Worm (Caenorhabditis elegans) whole organism, L1 larva: ENCODE results near the gene K07E3.4.

Experiments
- C04F5.9 ChIP-seq: sonication (generic microtip); optimal IDR thresholded peaks from 2 replicates; lab custom pipeline; 2016; ENCODE audit warnings: missing genetic modification characterization, missing compliant biosample characterization
- C34B4.2 ChIP-seq: sonication (generic microtip); optimal IDR thresholded peaks from 2 replicates; lab custom pipeline; 2017; ENCODE audit warnings: mild to moderate bottlenecking, missing genetic modification characterization, missing compliant biosample characterization
- F16B12.6 ChIP-seq: fragments of 150-350 bp; optimal IDR thresholded peaks from 2 replicates; lab custom pipeline; 2014; ENCODE audit warnings: missing biosample characterization, missing genetic modification characterization
- Y116A8C.19 ChIP-seq: sonication (generic microtip); optimal IDR thresholded peaks from 2 replicates; lab custom pipeline; 2016; ENCODE audit warnings: missing compliant biosample characterization, missing genetic modification characterization, borderline replicate concordance
- aly-2 ChIP-seq: fragments of 150-350 bp; optimal IDR thresholded peaks from 2 replicates; lab custom pipeline; 2014; ENCODE audit warnings: missing biosample characterization, missing genetic modification characterization
- blmp-1 ChIP-seq: fragments of 150-350 bp; optimal IDR thresholded peaks from 2 replicates; lab custom pipeline; 2014; ENCODE audit warnings: missing biosample characterization, missing genetic modification characterization
- ceh-82 ChIP-seq, 3 experiments: fragments of 150-350 bp in 1 of 3; sonication (generic microtip) in 2 of 3; optimal IDR thresholded peaks; 2 replicates each; lab custom pipeline; 2014 to 2017; ENCODE audit warnings: missing biosample characterization in 3 of 3, missing genetic modification characterization in 3 of 3
- ceh-90 ChIP-seq: sonication (generic microtip); optimal IDR thresholded peaks from 2 replicates; lab custom pipeline; 2016; ENCODE audit warnings: missing genetic modification characterization, missing compliant biosample characterization
- ces-1 ChIP-seq: fragments of 150-350 bp; optimal IDR thresholded peaks from 2 replicates; lab custom pipeline; 2014; ENCODE audit warnings: missing biosample characterization, missing genetic modification reagents, missing genetic modification characterization
- dpl-1 ChIP-seq, 3 experiments: fragments of 150-350 bp in 2 of 3; sonication (generic microtip) in 1 of 3; optimal IDR thresholded peaks; 2 replicates each; lab custom pipeline; 2014 to 2017; ENCODE audit warnings: missing biosample characterization in 3 of 3, missing genetic modification characterization in 3 of 3, missing genetic modification reagents in 3 of 3
- dsc-1 ChIP-seq: sonication (generic microtip); optimal IDR thresholded peaks from 2 replicates; lab custom pipeline; 2016; ENCODE audit warnings: mild to moderate bottlenecking, missing genetic modification characterization, missing compliant biosample characterization
- efl-1 ChIP-seq, 4 experiments: fragments of 150-350 bp; optimal IDR thresholded peaks in 3 of 4; peaks in 1 of 4; 1 replicate in 1 of 4; 2 replicates in 3 of 4; lab custom pipeline; 2014; ENCODE audit warnings: missing biosample characterization in 2 of 4, missing genetic modification characterization in 2 of 4, missing genetic modification reagents in 2 of 4
- egl-13 ChIP-seq: sonication (generic microtip); optimal IDR thresholded peaks from 2 replicates; lab custom pipeline; 2016; ENCODE audit warnings: missing genotype, missing genetic modification reagents, missing genetic modification characterization, missing compliant biosample characterization
- egl-27 ChIP-seq, 2 experiments: fragments of 150-350 bp in 1 of 2; sonication (generic microtip); optimal IDR thresholded peaks; 3 replicates each; lab custom pipeline; 2017 to 2018; ENCODE audit warnings: missing biosample characterization in 2 of 2, missing genetic modification characterization in 2 of 2, missing genetic modification reagents in 2 of 2
- elt-2 ChIP-seq: sonication (generic microtip); optimal IDR thresholded peaks from 2 replicates; lab custom pipeline; 2016; ENCODE audit warnings: missing genetic modification characterization, mild to moderate bottlenecking, inconsistent platforms, missing compliant biosample characterization, missing genetic modification reagents
- ets-5 ChIP-seq: fragments of 200-800 bp; sonication (Bioruptor generic); IDR thresholded peaks from 2 replicates; pipeline ENCODE4 v1.3.6; 2022; ENCODE audit warnings: missing genetic modification characterization, missing compliant biosample characterization
- fkh-10 ChIP-seq: sonication (generic microtip); optimal IDR thresholded peaks from 2 replicates; lab custom pipeline; 2017; ENCODE audit warnings: missing biosample characterization, missing genetic modification reagents, missing genetic modification characterization
- fkh-4 ChIP-seq: sonication (generic microtip); optimal IDR thresholded peaks from 2 replicates; lab custom pipeline; 2016; ENCODE audit warnings: missing compliant biosample characterization, missing genetic modification characterization, borderline replicate concordance
- fkh-8 ChIP-seq: sonication (generic microtip); optimal IDR thresholded peaks from 2 replicates; lab custom pipeline; 2016; ENCODE audit warnings: mild to moderate bottlenecking, missing genetic modification characterization, missing compliant biosample characterization
- fos-1 ChIP-seq: fragments of 150-350 bp; optimal IDR thresholded peaks from 2 replicates; lab custom pipeline; 2014; ENCODE audit warnings: missing biosample characterization, missing genetic modification characterization
- hlh-17 ChIP-seq: fragments of 200-800 bp; sonication (Bioruptor generic); optimal IDR thresholded peaks from 2 replicates; lab custom pipeline; 2018; ENCODE audit warnings: missing genetic modification characterization, mild to moderate bottlenecking, missing compliant biosample characterization, moderate library complexity, borderline replicate concordance
- irx-1 ChIP-seq: sonication (generic microtip); optimal IDR thresholded peaks from 2 replicates; lab custom pipeline; 2016; ENCODE audit warnings: missing genetic modification characterization, missing compliant biosample characterization
- isw-1 ChIP-seq: fragments of 200-800 bp; sonication (Bioruptor generic); IDR thresholded peaks from 2 replicates; pipeline ENCODE4 v1.3.6; 2022; ENCODE audit warnings: missing genetic modification characterization, missing compliant biosample characterization
- lin-13 ChIP-seq: fragments of 150-350 bp; optimal IDR thresholded peaks from 2 replicates; lab custom pipeline; 2014; ENCODE audit warnings: missing biosample characterization, missing genetic modification reagents, missing genetic modification characterization
- lin-14 ChIP-seq: fragments of 200-800 bp; sonication (Bioruptor generic); optimal IDR thresholded peaks from 2 replicates; lab custom pipeline; 2018; ENCODE audit warnings: mild to moderate bottlenecking, missing genetic modification characterization, moderate library complexity, missing compliant biosample characterization
- lin-35 ChIP-seq, 2 experiments: fragments of 150-350 bp; optimal IDR thresholded peaks; 2 replicates each; lab custom pipeline; 2014; ENCODE audit warnings: missing biosample characterization in 2 of 2, missing genetic modification characterization in 2 of 2, missing genetic modification reagents in 2 of 2
- lsy-2 ChIP-seq, 2 experiments: fragments of 150-350 bp; optimal IDR thresholded peaks; 2 replicates each; lab custom pipeline; 2014; ENCODE audit warnings: missing biosample characterization in 2 of 2, missing genetic modification characterization in 2 of 2
- mab-9 ChIP-seq: fragments of 200-800 bp; sonication (Bioruptor generic); IDR thresholded peaks from 2 replicates; pipeline ENCODE4 v1.3.6; 2022; ENCODE audit warnings: missing genetic modification reagents, missing genetic modification characterization, missing compliant biosample characterization
- mdl-1 ChIP-seq, 2 experiments: fragments of 150-350 bp; optimal IDR thresholded peaks; 2 replicates each; lab custom pipeline; 2014 to 2017; ENCODE audit warnings: missing biosample characterization in 2 of 2, missing genetic modification characterization in 2 of 2, inconsistent platforms in 1 of 2
- mef-2 ChIP-seq: fragments of 150-350 bp; optimal IDR thresholded peaks from 2 replicates; lab custom pipeline; 2014; ENCODE audit warnings: missing biosample characterization, missing genetic modification characterization
- mep-1 ChIP-seq: fragments of 150-350 bp; optimal IDR thresholded peaks from 2 replicates; lab custom pipeline; 2014; ENCODE audit warnings: missing biosample characterization, missing genetic modification characterization
- nhr-11 ChIP-seq: fragments of 150-350 bp; optimal IDR thresholded peaks from 2 replicates; lab custom pipeline; 2014; ENCODE audit warnings: missing biosample characterization, missing genetic modification characterization
- nhr-19 ChIP-seq: fragments of 200-800 bp; sonication (Bioruptor generic); conservative IDR thresholded peaks from 2 replicates; pipeline ENCODE4 v1.3.6; 2022; ENCODE audit warnings: missing genetic modification characterization, missing compliant biosample characterization
- nhr-237 ChIP-seq: fragments of 150-350 bp; optimal IDR thresholded peaks from 2 replicates; lab custom pipeline; 2014; ENCODE audit warnings: missing biosample characterization, missing genetic modification characterization
- nhr-28 ChIP-seq: fragments of 150-350 bp; optimal IDR thresholded peaks from 2 replicates; lab custom pipeline; 2014; ENCODE audit warnings: missing biosample characterization, missing genetic modification characterization
- nhr-76 ChIP-seq: sonication (generic microtip); optimal IDR thresholded peaks from 2 replicates; lab custom pipeline; 2017; ENCODE audit warnings: missing biosample characterization, missing genetic modification characterization
- nhr-77 ChIP-seq: fragments of 150-350 bp; optimal IDR thresholded peaks from 2 replicates; lab custom pipeline; 2014; ENCODE audit warnings: missing biosample characterization, missing genetic modification characterization
- nhr-84 ChIP-seq: sonication (generic microtip); optimal IDR thresholded peaks from 2 replicates; lab custom pipeline; 2017; ENCODE audit warnings: missing biosample characterization, missing genetic modification characterization
- nhr-90 ChIP-seq: sonication (generic microtip); optimal IDR thresholded peaks from 2 replicates; lab custom pipeline; 2016; ENCODE audit warnings: mild to moderate bottlenecking, missing genetic modification characterization, missing compliant biosample characterization; ENCODE audit not compliant: poor library complexity
- rnt-1 ChIP-seq: sonication (generic microtip); optimal IDR thresholded peaks from 2 replicates; lab custom pipeline; 2016; ENCODE audit warnings: mild to moderate bottlenecking, missing genetic modification characterization, moderate library complexity, missing compliant biosample characterization
- sox-4 ChIP-seq: sonication (generic microtip); optimal IDR thresholded peaks from 2 replicates; lab custom pipeline; 2016; ENCODE audit warnings: missing genetic modification characterization, missing compliant biosample characterization
- swsn-7 ChIP-seq: sonication (generic microtip); optimal IDR thresholded peaks from 2 replicates; lab custom pipeline; 2016; ENCODE audit warnings: missing genetic modification characterization, missing compliant biosample characterization
- tbx-2 ChIP-seq: sonication (generic microtip); optimal IDR thresholded peaks from 2 replicates; lab custom pipeline; 2016; ENCODE audit warnings: missing genetic modification characterization, missing compliant biosample characterization
- unc-130 ChIP-seq: fragments of 150-350 bp; optimal IDR thresholded peaks from 2 replicates; lab custom pipeline; 2017; ENCODE audit warnings: missing biosample characterization, missing genetic modification characterization, inconsistent platforms
- unc-30 ChIP-seq: sonication (generic microtip); optimal IDR thresholded peaks from 2 replicates; lab custom pipeline; 2017; ENCODE audit warnings: missing biosample characterization, missing genetic modification characterization
- unc-86 ChIP-seq: sonication (generic microtip); optimal IDR thresholded peaks from 2 replicates; lab custom pipeline; 2016; ENCODE audit warnings: missing genetic modification characterization, missing compliant biosample characterization
- xbp-1 ChIP-seq: sonication (generic microtip); optimal IDR thresholded peaks from 2 replicates; lab custom pipeline; 2016; ENCODE audit warnings: missing genetic modification characterization, missing compliant biosample characterization
- zip-4 ChIP-seq: fragments of 200-800 bp; sonication (Bioruptor generic); optimal IDR thresholded peaks from 2 replicates; lab custom pipeline; 2018; ENCODE audit warnings: mild to moderate bottlenecking, missing genetic modification characterization, moderate library complexity, missing compliant biosample characterization
- ztf-4 ChIP-seq: fragments of 150-350 bp; optimal IDR thresholded peaks from 2 replicates; lab custom pipeline; 2014; ENCODE audit warnings: missing biosample characterization, missing genetic modification characterization

The K07E3.4 gene

DNA sequence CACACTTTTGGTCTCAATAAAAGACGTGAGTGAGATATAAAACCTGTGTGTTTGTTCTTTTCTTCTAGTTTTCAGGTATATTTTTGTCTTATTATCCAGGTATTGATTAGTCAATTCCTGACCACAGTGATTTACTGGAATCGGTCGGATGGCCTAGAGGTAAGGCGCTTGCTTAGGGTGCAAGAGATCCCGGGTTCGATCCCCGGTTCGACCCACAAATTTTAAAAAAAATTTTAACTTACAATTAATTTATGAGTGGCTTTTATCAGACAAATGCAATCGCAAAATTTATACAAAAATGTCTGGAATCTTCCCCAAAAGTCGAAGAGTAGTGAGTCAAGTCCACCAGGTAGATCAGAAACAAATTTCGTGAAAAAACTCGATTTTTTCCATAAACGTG, 46.5 kb downstream of the K07E3.4 start:
- TF ChIP-seq nhr-19 (GFP tag; lab: Robert Waterston, UW), result no peak

DNA sequence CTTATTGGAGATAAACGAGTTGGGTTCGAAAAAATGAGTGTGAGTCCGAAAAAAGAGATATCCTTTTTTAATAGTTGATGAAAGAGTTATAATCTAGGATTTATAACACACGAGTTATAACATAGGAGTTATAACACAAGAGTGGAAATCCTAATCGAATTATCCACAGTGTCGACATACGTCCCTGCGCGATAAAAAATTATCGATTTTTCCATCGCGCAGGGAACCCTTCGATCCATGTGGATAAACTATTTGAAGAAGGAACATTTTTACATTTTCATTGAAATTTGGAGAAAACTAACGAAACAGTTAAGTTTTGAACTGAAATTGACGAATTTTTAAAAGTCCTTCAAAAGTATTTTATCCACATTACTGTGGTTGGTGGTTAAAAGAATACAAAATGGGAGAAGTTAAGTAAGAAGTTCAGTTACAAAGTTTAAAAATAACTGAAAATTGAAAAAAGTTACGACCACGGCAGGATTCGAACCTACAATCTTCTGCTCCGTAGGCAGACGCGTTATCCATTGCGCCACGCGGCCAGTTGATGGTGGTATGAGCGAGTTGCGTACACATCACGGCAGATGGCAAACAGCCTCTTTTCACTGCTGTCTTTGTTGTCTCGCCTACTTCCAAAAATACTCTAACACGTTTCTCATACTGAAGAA, 47.5 kb downstream of the K07E3.4 start:
- peak; percentile 95 to 96 for TF ChIP-seq lsy-2 (tag; optimal IDR thresholded peaks at IDR 0.05; lab: Kevin White, UChicago)
- TF ChIP-seq mep-1 (tag; lab: Kevin White, UChicago), result peak; percentile 100
- TF ChIP-seq nhr-28, result peak; percentile 53
- TF ChIP-seq irx-1 (tag; lab: Kevin White, UChicago), result peak; percentile 99
- TF ChIP-seq unc-30 (tag; lab: Kevin White, UChicago), result peak; percentile 92
- TF ChIP-seq zip-4 (GFP tag; lab: Kevin White, UChicago), result peak; percentile 97
- TF ChIP-seq fkh-4 (tag; lab: Kevin White, UChicago), result peak; percentile 93
- peak; percentile 50 for TF ChIP-seq F16B12.6 (tag; lab: Kevin White, UChicago)
- peak; percentile 85 to 89 for TF ChIP-seq efl-1 (optimal IDR thresholded peaks at IDR 0.05; lab: Kevin White, UChicago)
- peak; percentile 73 to 97 for TF ChIP-seq efl-1 (GFP tag; optimal IDR thresholded peaks at IDR 0.05 in 1 of 2; lab: Kevin White, UChicago)
- TF ChIP-seq nhr-77 (tag; lab: Kevin White, UChicago), result peak; percentile 97
- TF ChIP-seq ces-1 (GFP tag; lab: Kevin White, UChicago), result peak; percentile 27
- peak; percentile 99 for TF ChIP-seq swsn-7 (tag; lab: Kevin White, UChicago)
- TF ChIP-seq ets-5 (GFP tag; lab: Robert Waterston, UW), result no peak
- TF ChIP-seq sox-4, result peak; percentile 99
- TF ChIP-seq xbp-1 (tag; lab: Kevin White, UChicago), result peak; percentile 97
- TF ChIP-seq C04F5.9, result peak; percentile 93
- peak; percentile 97 for TF ChIP-seq mab-9 (GFP tag; lab: Robert Waterston, UW)
- TF ChIP-seq Y116A8C.19, result peak; percentile 43
- TF ChIP-seq unc-130 (tag; lab: Kevin White, UChicago), result peak; percentile 71
- TF ChIP-seq fkh-8 (tag; lab: Kevin White, UChicago), result peak; percentile 96
- no peak for TF ChIP-seq hlh-17
- peak; percentile 99 for TF ChIP-seq nhr-11 (tag; lab: Kevin White, UChicago)
- peak; percentile 100 for TF ChIP-seq nhr-90 (tag; lab: Kevin White, UChicago)
- peak; percentile 99 for TF ChIP-seq aly-2 (tag; lab: Kevin White, UChicago)
- TF ChIP-seq dpl-1 (GFP tag; optimal IDR thresholded peaks at IDR 0.05; lab: Kevin White, UChicago), result peak; percentile 31 to 60 (median 53)
- peak; percentile 88 for TF ChIP-seq nhr-84 (tag; lab: Kevin White, UChicago)
- TF ChIP-seq mef-2, result peak; percentile 88
- TF ChIP-seq C34B4.2 (tag; lab: Kevin White, UChicago), result no peak
- TF ChIP-seq isw-1 (GFP tag; lab: Robert Waterston, UW), result peak; percentile 92
- peak; percentile 96 for TF ChIP-seq elt-2
- TF ChIP-seq nhr-19 (GFP tag; lab: Robert Waterston, UW), result peak; percentile 98
- TF ChIP-seq unc-86 (tag; lab: Kevin White, UChicago), result peak; percentile 97
- peak; percentile 69 for TF ChIP-seq ceh-90 (tag; lab: Kevin White, UChicago)
- peak; percentile 99 for TF ChIP-seq fkh-10 (GFP tag; lab: Kevin White, UChicago)
- TF ChIP-seq nhr-237 (tag; lab: Kevin White, UChicago), result peak; percentile 96
- peak; percentile 99 for TF ChIP-seq ztf-4 (tag; lab: Kevin White, UChicago)
- peak; percentile 78 for TF ChIP-seq nhr-76 (tag; lab: Kevin White, UChicago)
- peak; percentile 42 to 86 for TF ChIP-seq mdl-1 (tag; optimal IDR thresholded peaks at IDR 0.05; lab: Kevin White, UChicago)
- TF ChIP-seq lin-13 (GFP tag; lab: Kevin White, UChicago), result peak; percentile 96
- TF ChIP-seq rnt-1 (tag; lab: Kevin White, UChicago), result peak; percentile 97
- TF ChIP-seq lin-14, result peak; percentile 98
- TF ChIP-seq egl-27 (tag; optimal IDR thresholded peaks at IDR 0.05; lab: Kevin White, UChicago), result peak; percentile 91 to 94
- peak; percentile 99 for TF ChIP-seq tbx-2 (tag; lab: Kevin White, UChicago)
- peak; percentile 98 to 99 (median 99) for TF ChIP-seq ceh-82 (tag; optimal IDR thresholded peaks at IDR 0.05; lab: Kevin White, UChicago)
- peak; percentile 98 for TF ChIP-seq egl-13 (tag; lab: Kevin White, UChicago)
- TF ChIP-seq lin-35 (GFP tag; optimal IDR thresholded peaks at IDR 0.05; lab: Kevin White, UChicago), result peak; percentile 63 to 91
- peak; percentile 72 for TF ChIP-seq blmp-1 (tag; lab: Kevin White, UChicago)
- TF ChIP-seq fos-1 (tag; lab: Kevin White, UChicago), result peak; percentile 98
- peak; percentile 100 for TF ChIP-seq dsc-1 (tag; lab: Kevin White, UChicago)
